Worm (Caenorhabditis elegans) whole organism, mixed stage, embryonic: ENCODE results near the gene F12D9.2.

Source experiments
- M03D4.4 ChIP-seq: sonication (generic microtip); optimal IDR thresholded peaks from 2 replicates; lab custom pipeline; 2017; ENCODE audit warnings: mild to moderate bottlenecking, missing genetic modification characterization, missing compliant biosample characterization
- bed-3 ChIP-seq: fragments of 200-800 bp; sonication (Bioruptor generic); optimal IDR thresholded peaks from 3 replicates; lab custom pipeline; 2018; ENCODE audit warnings: mild to moderate bottlenecking, missing genetic modification characterization, moderate library complexity, missing compliant biosample characterization
- blmp-1 ChIP-seq: fragments of 150-350 bp; optimal IDR thresholded peaks from 2 replicates; lab custom pipeline; 2014; ENCODE audit warnings: missing biosample characterization, missing genetic modification characterization
- ceh-39 ChIP-seq: fragments of 150-350 bp; optimal IDR thresholded peaks from 2 replicates; lab custom pipeline; 2014; ENCODE audit warnings: missing biosample characterization, missing genetic modification characterization
- ceh-43 ChIP-seq: fragments of 200-800 bp; sonication (Bioruptor generic); optimal IDR thresholded peaks from 2 replicates; lab custom pipeline; 2018; ENCODE audit warnings: mild to moderate bottlenecking, missing genetic modification characterization, moderate library complexity, missing compliant biosample characterization
- ceh-83 ChIP-seq: fragments of 200-800 bp; sonication (Bioruptor generic); optimal IDR thresholded peaks from 2 replicates; lab custom pipeline; 2018; ENCODE audit warnings: mild to moderate bottlenecking, missing genetic modification characterization, missing compliant biosample characterization
- cnd-1 ChIP-seq: fragments of 200-800 bp; sonication (Bioruptor generic); optimal IDR thresholded peaks from 2 replicates; lab custom pipeline; 2018; ENCODE audit warnings: mild to moderate bottlenecking, missing genetic modification characterization, missing compliant biosample characterization
- drap-1 ChIP-seq: fragments of 200-800 bp; sonication (Bioruptor generic); optimal IDR thresholded peaks from 3 replicates; lab custom pipeline; 2018; ENCODE audit warnings: mild to moderate bottlenecking, missing genetic modification characterization, missing compliant biosample characterization
- elt-1 ChIP-seq: sonication (generic microtip); optimal IDR thresholded peaks from 2 replicates; lab custom pipeline; 2017; ENCODE audit warnings: missing genetic modification characterization, mild to moderate bottlenecking, missing compliant biosample characterization, antibody characterized with exemption, moderate library complexity, borderline replicate concordance; ENCODE audit not compliant: insufficient read depth
- elt-3 ChIP-seq: fragments of 150-350 bp; optimal IDR thresholded peaks from 2 replicates; lab custom pipeline; 2014; ENCODE audit warnings: missing biosample characterization, missing genetic modification characterization
- flh-1 ChIP-seq: fragments of 200-800 bp; sonication (Bioruptor generic); optimal IDR thresholded peaks from 2 replicates; lab custom pipeline; 2018; ENCODE audit warnings: mild to moderate bottlenecking, missing genetic modification characterization, moderate library complexity, missing compliant biosample characterization
- ham-2 ChIP-seq: fragments of 200-800 bp; sonication (Bioruptor generic); optimal IDR thresholded peaks from 2 replicates; lab custom pipeline; 2018; ENCODE audit warnings: mild to moderate bottlenecking, missing genetic modification characterization, missing compliant biosample characterization
- hlh-1 ChIP-seq: fragments of 150-350 bp; optimal IDR thresholded peaks from 2 replicates; lab custom pipeline; 2014; ENCODE audit warnings: missing biosample characterization, missing genetic modification reagents, missing genetic modification characterization
- lin-13 ChIP-seq: fragments of 150-350 bp; optimal IDR thresholded peaks from 2 replicates; lab custom pipeline; 2014; ENCODE audit warnings: missing biosample characterization, missing genetic modification characterization
- lin-32 ChIP-seq: fragments of 200-800 bp; sonication (Bioruptor generic); optimal IDR thresholded peaks from 2 replicates; lab custom pipeline; 2018; ENCODE audit warnings: mild to moderate bottlenecking, missing genetic modification characterization, missing compliant biosample characterization
- lsy-2 ChIP-seq: fragments of 150-350 bp; optimal IDR thresholded peaks from 2 replicates; lab custom pipeline; 2014; ENCODE audit warnings: missing biosample characterization, missing genetic modification characterization
- mab-5 ChIP-seq: fragments of 150-350 bp; optimal IDR thresholded peaks from 2 replicates; lab custom pipeline; 2014; ENCODE audit warnings: missing biosample characterization, missing genetic modification characterization
- mep-1 ChIP-seq: fragments of 150-350 bp; optimal IDR thresholded peaks from 2 replicates; lab custom pipeline; 2017; ENCODE audit warnings: missing biosample characterization, missing genetic modification reagents, missing genetic modification characterization, inconsistent platforms
- mls-2 ChIP-seq: sonication (generic microtip); optimal IDR thresholded peaks from 2 replicates; lab custom pipeline; 2016; ENCODE audit warnings: mild to moderate bottlenecking, missing genetic modification characterization, moderate library complexity, missing compliant biosample characterization
- nhr-12 ChIP-seq: fragments of 150-350 bp; optimal IDR thresholded peaks from 2 replicates; lab custom pipeline; 2014; ENCODE audit warnings: missing biosample characterization, missing genetic modification characterization
- nhr-2 ChIP-seq: fragments of 150-350 bp; optimal IDR thresholded peaks from 2 replicates; lab custom pipeline; 2014; ENCODE audit warnings: missing biosample characterization, missing genetic modification characterization
- nhr-237 ChIP-seq: fragments of 150-350 bp; optimal IDR thresholded peaks from 2 replicates; lab custom pipeline; 2014; ENCODE audit warnings: missing biosample characterization, missing genetic modification characterization
- nhr-28 ChIP-seq: fragments of 150-350 bp; optimal IDR thresholded peaks from 2 replicates; lab custom pipeline; 2014; ENCODE audit warnings: missing biosample characterization, missing genetic modification characterization
- nhr-76 ChIP-seq: sonication (generic microtip); optimal IDR thresholded peaks from 2 replicates; lab custom pipeline; 2017; ENCODE audit warnings: missing biosample characterization, missing genetic modification characterization
- pha-4 ChIP-seq: fragments of 150-350 bp; optimal IDR thresholded peaks from 2 replicates; lab custom pipeline; 2018; ENCODE audit warnings: missing biosample characterization, missing genetic modification reagents, missing genetic modification characterization
- sem-2 ChIP-seq: fragments of 200-800 bp; sonication (Bioruptor generic); optimal IDR thresholded peaks from 2 replicates; lab custom pipeline; 2018; ENCODE audit warnings: mild to moderate bottlenecking, missing genetic modification characterization, missing compliant biosample characterization
- snpc-4 ChIP-seq: fragments of 150-350 bp; optimal IDR thresholded peaks from 2 replicates; lab custom pipeline; 2014; ENCODE audit warnings: missing biosample characterization, missing genetic modification characterization
- sptf-1 ChIP-seq: sonication (generic microtip); optimal IDR thresholded peaks from 2 replicates; lab custom pipeline; 2017; ENCODE audit warnings: mild to moderate bottlenecking, missing genetic modification characterization, moderate library complexity, missing compliant biosample characterization
- tbx-8 ChIP-seq: fragments of 200-800 bp; sonication (Bioruptor generic); optimal IDR thresholded peaks from 2 replicates; lab custom pipeline; 2018; ENCODE audit warnings: mild to moderate bottlenecking, missing genetic modification characterization, moderate library complexity, missing compliant biosample characterization
- unc-120 ChIP-seq: sonication (generic microtip); optimal IDR thresholded peaks from 2 replicates; lab custom pipeline; 2017; ENCODE audit warnings: missing genetic modification characterization, missing compliant biosample characterization; ENCODE audit not compliant: poor library complexity, severe bottlenecking
- unc-39 ChIP-seq: fragments of 150-350 bp; optimal IDR thresholded peaks from 2 replicates; lab custom pipeline; 2014; ENCODE audit warnings: missing biosample characterization, missing genetic modification characterization
- unc-62 ChIP-seq: fragments of 150-350 bp; optimal IDR thresholded peaks from 2 replicates; lab custom pipeline; 2014; ENCODE audit warnings: missing biosample characterization, missing genetic modification reagents, missing genetic modification characterization
- zip-8 ChIP-seq: fragments of 150-350 bp; optimal IDR thresholded peaks from 2 replicates; lab custom pipeline; 2014; ENCODE audit warnings: missing biosample characterization, missing genetic modification characterization

F12D9.2 gene

DNA sequence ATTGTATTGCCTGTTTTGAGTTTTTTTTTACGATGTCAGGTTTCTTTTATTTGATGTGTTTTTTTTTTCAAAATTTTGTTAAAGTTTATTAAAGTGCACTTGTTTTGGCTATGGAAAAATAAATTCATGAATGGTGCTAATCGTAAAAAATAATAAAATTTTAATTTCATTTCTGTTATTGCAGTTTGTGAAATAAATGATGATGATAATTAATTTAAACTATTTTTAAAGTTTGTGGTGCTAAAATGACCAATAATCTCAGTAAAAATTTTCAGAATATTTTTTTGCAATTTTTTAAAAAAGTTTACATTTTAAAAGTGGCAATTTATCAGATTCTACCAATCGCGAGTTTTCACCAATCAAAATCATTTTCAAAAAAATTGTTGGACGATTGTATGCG is 3.1 kb downstream of the F12D9.2 start, which contains the start of gene stg-2:
stg-2 (minus strand) TSS at position 101 of the 400 bp plus-strand sequence.
- TF ChIP-seq unc-39 (tag; lab: Kevin White, UChicago) = no peak
- TF ChIP-seq sptf-1 (tag; lab: Kevin White, UChicago) = no peak
- no peak for TF ChIP-seq tbx-8
- TF ChIP-seq drap-1 (GFP tag; lab: Kevin White, UChicago) = no peak
- no peak for TF ChIP-seq cnd-1
- no peak for TF ChIP-seq elt-3 (tag; lab: Kevin White, UChicago)
- no peak for TF ChIP-seq bed-3 (GFP tag; lab: Kevin White, UChicago)
- no peak for TF ChIP-seq ceh-83 (GFP tag; lab: Kevin White, UChicago)
- no peak for TF ChIP-seq unc-62 (GFP tag; lab: Kevin White, UChicago)
- TF ChIP-seq mls-2 (tag; lab: Kevin White, UChicago) = no peak
- no peak for TF ChIP-seq elt-1 (tag; lab: Kevin White, UChicago)
- no peak for TF ChIP-seq nhr-2 (tag; lab: Kevin White, UChicago)
- TF ChIP-seq lin-32 = no peak
- no peak for TF ChIP-seq nhr-12 (tag; lab: Kevin White, UChicago)
- TF ChIP-seq ceh-39 (tag; lab: Kevin White, UChicago) = no peak
- no peak for TF ChIP-seq nhr-237 (tag; lab: Kevin White, UChicago)
- no peak for TF ChIP-seq nhr-76 (tag; lab: Kevin White, UChicago)

DNA sequence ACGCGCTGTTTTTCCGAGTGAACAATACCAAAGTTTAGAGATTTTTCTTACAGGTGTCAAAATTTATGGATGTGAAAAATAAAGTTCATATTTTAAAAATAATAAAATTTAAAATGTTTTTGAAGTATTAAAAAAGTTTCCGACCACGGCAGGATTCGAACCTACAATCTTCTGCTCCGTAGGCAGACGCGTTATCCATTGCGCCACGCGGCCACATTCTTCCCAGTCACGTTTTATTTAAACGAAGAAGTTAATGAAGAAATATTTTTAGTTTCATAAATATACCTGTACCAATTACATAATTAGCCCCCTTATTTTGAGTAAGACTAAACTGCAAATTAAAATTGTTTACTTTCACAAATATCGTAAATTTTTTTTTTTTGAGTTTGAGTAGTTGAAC is 6.2 kb downstream of the F12D9.2 start:
- TF ChIP-seq ceh-39 (tag; lab: Kevin White, UChicago) (no peak), hlh-1 (tag; lab: Kevin White, UChicago) (no peak), ham-2 (GFP tag; lab: Kevin White, UChicago) (no peak), zip-8 (no peak), bed-3 (GFP tag; lab: Kevin White, UChicago) (no peak), mls-2 (tag; lab: Kevin White, UChicago) (no peak), nhr-76 (tag; lab: Kevin White, UChicago) (no peak), nhr-237 (tag; lab: Kevin White, UChicago) (no peak), mab-5 (tag; lab: Kevin White, UChicago) (no peak), M03D4.4 (no peak), elt-3 (tag; lab: Kevin White, UChicago) (no peak), sptf-1 (tag; lab: Kevin White, UChicago) (no peak), snpc-4 (tag; lab: Kevin White, UChicago) (no peak), lsy-2 (tag; lab: Kevin White, UChicago) (no peak)

DNA sequence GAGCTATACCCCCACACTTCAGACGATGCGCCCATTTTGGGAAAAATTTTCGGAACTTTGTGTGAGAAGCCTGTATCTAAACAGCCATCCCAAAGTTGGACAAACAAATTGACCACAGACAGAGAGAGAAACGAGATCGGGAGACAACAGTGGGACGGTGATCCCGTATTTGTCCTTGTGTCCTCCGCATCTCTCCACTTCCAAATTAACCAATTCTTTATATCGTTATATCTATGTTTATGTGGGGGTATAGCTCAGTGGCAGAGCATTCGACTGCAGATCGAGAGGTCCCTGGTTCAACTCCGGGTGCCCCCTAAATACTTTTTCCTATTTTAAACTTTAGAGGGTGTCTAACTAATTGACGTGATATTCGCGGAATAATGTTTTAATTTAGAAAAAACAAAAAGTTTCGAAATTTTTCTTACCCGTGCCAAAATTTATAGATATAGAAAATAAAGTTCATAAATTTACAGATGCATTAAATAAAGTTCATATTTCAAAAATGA is 8.2 kb downstream of the F12D9.2 start:
- TF ChIP-seq unc-120 (tag; lab: Kevin White, UChicago) (no peak), mab-5 (tag; lab: Kevin White, UChicago) (no peak), bed-3 (GFP tag; lab: Kevin White, UChicago) (peak; percentile 33), nhr-237 (tag; lab: Kevin White, UChicago) (no peak), cnd-1 (no peak), nhr-12 (tag; lab: Kevin White, UChicago) (no peak), nhr-28 (tag; lab: Kevin White, UChicago) (no peak), snpc-4 (tag; lab: Kevin White, UChicago) (no peak), nhr-2 (tag; lab: Kevin White, UChicago) (no peak), tbx-8 (no peak), blmp-1 (tag; lab: Kevin White, UChicago) (no peak), drap-1 (GFP tag; lab: Kevin White, UChicago) (no peak), mep-1 (no peak), ceh-83 (GFP tag; lab: Kevin White, UChicago) (peak; percentile 65), ham-2 (GFP tag; lab: Kevin White, UChicago) (peak; percentile 47), elt-1 (tag; lab: Kevin White, UChicago) (no peak), nhr-76 (tag; lab: Kevin White, UChicago) (no peak), ceh-43 (peak; percentile 76), M03D4.4 (peak; percentile 72), lsy-2 (tag; lab: Kevin White, UChicago) (no peak), flh-1 (no peak), pha-4 (tag; lab: Kevin White, UChicago) (no peak), hlh-1 (tag; lab: Kevin White, UChicago) (no peak), mls-2 (tag; lab: Kevin White, UChicago) (no peak), lin-13 (tag; lab: Kevin White, UChicago) (no peak), sem-2 (no peak), unc-62 (GFP tag; lab: Kevin White, UChicago) (no peak), ceh-39 (tag; lab: Kevin White, UChicago) (no peak), unc-39 (tag; lab: Kevin White, UChicago) (no peak), lin-32 (peak; percentile 1), sptf-1 (tag; lab: Kevin White, UChicago) (peak; percentile 80), zip-8 (no peak)
